Worm (Caenorhabditis elegans): Measurements from ENCODE around the gene ugt-49.

ugt-49 gene

ce11 chrV:10361830-10362397 lies 10.2 kb upstream of the ugt-49 start, which contains the start of gene cash-1 (continued):
- peak; percentile 88 for TF ChIP-seq nhr-80 (tag; optimal IDR thresholded peaks at IDR 0.05)
- TF ChIP-seq lin-35 (GFP tag; optimal IDR thresholded peaks at IDR 0.05): peak in 1 of 3 experiments; percentile 42
- TF ChIP-seq attf-5 (GFP tag; optimal IDR thresholded peaks at IDR 0.05): peak; percentile 88
- TF ChIP-seq Y95B8A.8 (GFP tag; IDR thresholded peaks at IDR 0.05): peak; percentile 56; the same call in 1 of the 2 replicates
- peak; percentile 45; the same call in 1 of the 2 replicates for TF ChIP-seq cebp-1 (GFP tag; IDR thresholded peaks at IDR 0.05)
- TF ChIP-seq cebp-1 (tag; optimal IDR thresholded peaks at IDR 0.05): peak; percentile 58
- peak; percentile 53 for TF ChIP-seq tbp1 (GFP tag; optimal IDR thresholded peaks at IDR 0.05)
- peak; percentile 68 for TF ChIP-seq dpl-1 (GFP tag; optimal IDR thresholded peaks at IDR 0.05)
- TF ChIP-seq madf-10 (tag; optimal IDR thresholded peaks at IDR 0.05): peak; percentile 17
- TF ChIP-seq lin-26 (GFP tag; IDR thresholded peaks at IDR 0.05): peak; percentile 54
- TF ChIP-seq snpc-4 (GFP tag; optimal IDR thresholded peaks at IDR 0.05): no peak
- peak in 3 of 4 experiments; percentile 43 to 64 (median 52) for TF ChIP-seq snpc-4 (tag; optimal IDR thresholded peaks at IDR 0.05)
- TF ChIP-seq attf-3 (GFP tag; conservative IDR thresholded peaks at IDR 0.05): no peak
- peak; percentile 52; the same call in 1 of the 2 replicates for TF ChIP-seq hmg-1.2 (GFP tag; IDR thresholded peaks at IDR 0.05)
- peak; percentile 51 for TF ChIP-seq ztf-18 (tag; optimal IDR thresholded peaks at IDR 0.05)
- TF ChIP-seq F57C9.4 (tag; optimal IDR thresholded peaks at IDR 0.05): no peak
- peak; percentile 38; the same call in 1 of the 2 replicates for TF ChIP-seq attf-6 (GFP tag; IDR thresholded peaks at IDR 0.05)
- peak; percentile 99 for TF ChIP-seq madf-3 (GFP tag; IDR thresholded peaks at IDR 0.05)
- TF ChIP-seq tlf-1 (GFP tag; optimal IDR thresholded peaks at IDR 0.05): peak; percentile 66

- TF ChIP-seq lsl-1 (GFP tag; optimal IDR thresholded peaks at IDR 0.05) (no peak), lin-35 (GFP tag; optimal IDR thresholded peaks at IDR 0.05) (no peak), K11D2.4 (GFP tag; IDR thresholded peaks at IDR 0.05) (no peak), F37B4.10 (GFP tag; IDR thresholded peaks at IDR 0.05) (no peak), F57A8.1 (GFP tag; optimal IDR thresholded peaks at IDR 0.05) (no peak), B0035.1 (tag; optimal IDR thresholded peaks at IDR 0.05) (no peak), mel-28 (tag; optimal IDR thresholded peaks at IDR 0.05; ENCODE audit: borderline replicate concordance) (no peak), dpl-1 (GFP tag; optimal IDR thresholded peaks at IDR 0.05) (no peak), ztf-6 (GFP tag; IDR thresholded peaks at IDR 0.05) (no peak), F49E8.2 (tag; optimal IDR thresholded peaks at IDR 0.05; ENCODE audit: insufficient read depth) (no peak), Y79H2A.3 (GFP tag; conservative IDR thresholded peaks at IDR 0.05) (no peak), chd-7 (tag; optimal IDR thresholded peaks at IDR 0.05) (no peak), F52B5.7 (tag; optimal IDR thresholded peaks at IDR 0.05) (no peak), egl-44 (GFP tag; IDR thresholded peaks at IDR 0.05) (no peak), B0336.3 (GFP tag; IDR thresholded peaks at IDR 0.05) (no peak), dpff-1 (tag; optimal IDR thresholded peaks at IDR 0.05) (no peak), ZK185.1 (tag; optimal IDR thresholded peaks at IDR 0.05; ENCODE audit: poor library complexity, severe bottlenecking) (no peak), pbrm-1 (GFP tag; IDR thresholded peaks at IDR 0.05) (no peak), madf-3 (GFP tag; IDR thresholded peaks at IDR 0.05) (no peak), attf-3 (GFP tag; conservative IDR thresholded peaks at IDR 0.05) (no peak)
Measured at ce11 chrV:10363834-10364233, 8.3 kb upstream of the ugt-49 start.

- TF ChIP-seq ZK185.1 (tag; optimal IDR thresholded peaks at IDR 0.05; ENCODE audit: poor library complexity, severe bottlenecking) (no peak), nhr-120 (GFP tag; IDR thresholded peaks at IDR 0.05) (no peak)
Measured at ce11 chrV:10368256-10368655, 3.9 kb upstream of the ugt-49 start, which contains the start of gene sri-20. TSS of gene sri-20 (plus strand) at chrV:10368556.

All from whole organism, young adult.